Worm (Caenorhabditis elegans) whole organism, mixed stage, embryonic: ENCODE results near the gene vap-1.

Source experiments
- blmp-1 ChIP-seq: fragments of 150-350 bp; optimal IDR thresholded peaks from 2 replicates; lab custom pipeline; 2014; ENCODE audit warnings: missing biosample characterization, missing genetic modification characterization
- ceh-83 ChIP-seq: fragments of 200-800 bp; sonication (Bioruptor generic); optimal IDR thresholded peaks from 2 replicates; lab custom pipeline; 2018; ENCODE audit warnings: mild to moderate bottlenecking, missing genetic modification characterization, missing compliant biosample characterization
- lsy-2 ChIP-seq: fragments of 150-350 bp; optimal IDR thresholded peaks from 2 replicates; lab custom pipeline; 2014; ENCODE audit warnings: missing biosample characterization, missing genetic modification characterization
- mep-1 ChIP-seq: fragments of 150-350 bp; optimal IDR thresholded peaks from 2 replicates; lab custom pipeline; 2017; ENCODE audit warnings: missing biosample characterization, missing genetic modification reagents, missing genetic modification characterization, inconsistent platforms
- nhr-76 ChIP-seq: sonication (generic microtip); optimal IDR thresholded peaks from 2 replicates; lab custom pipeline; 2017; ENCODE audit warnings: missing biosample characterization, missing genetic modification characterization
- pha-4 ChIP-seq: fragments of 150-350 bp; optimal IDR thresholded peaks from 2 replicates; lab custom pipeline; 2018; ENCODE audit warnings: missing biosample characterization, missing genetic modification reagents, missing genetic modification characterization
- snpc-4 ChIP-seq: fragments of 150-350 bp; optimal IDR thresholded peaks from 2 replicates; lab custom pipeline; 2014; ENCODE audit warnings: missing biosample characterization, missing genetic modification characterization
- unc-120 ChIP-seq: sonication (generic microtip); optimal IDR thresholded peaks from 2 replicates; lab custom pipeline; 2017; ENCODE audit warnings: missing genetic modification characterization, missing compliant biosample characterization; ENCODE audit not compliant: poor library complexity, severe bottlenecking
- unc-39 ChIP-seq: fragments of 150-350 bp; optimal IDR thresholded peaks from 2 replicates; lab custom pipeline; 2014; ENCODE audit warnings: missing biosample characterization, missing genetic modification characterization
- unc-62 ChIP-seq: fragments of 150-350 bp; optimal IDR thresholded peaks from 2 replicates; lab custom pipeline; 2014; ENCODE audit warnings: missing biosample characterization, missing genetic modification reagents, missing genetic modification characterization
- ztf-11 ChIP-seq: fragments of 150-350 bp; optimal IDR thresholded peaks from 2 replicates; lab custom pipeline; 2014; ENCODE audit warnings: missing biosample characterization, missing genetic modification characterization

ce11 chrX:17420585-17421459, 24.5 kb upstream of the vap-1 start:
- TF ChIP-seq lsy-2 (no peak), unc-39 (tag; lab: Kevin White, UChicago) (no peak), blmp-1 (no peak), unc-62 (GFP tag; lab: Kevin White, UChicago) (no peak), mep-1 (tag; lab: Kevin White, UChicago) (no peak), ztf-11 (no peak), snpc-4 (no peak), ceh-83 (GFP tag; lab: Kevin White, UChicago) (no peak), pha-4 (tag; lab: Kevin White, UChicago) (no peak), unc-120 (tag; lab: Kevin White, UChicago) (no peak), nhr-76 (tag; lab: Kevin White, UChicago) (no peak)
